Worm (Caenorhabditis elegans): ENCODE data around the gene mec-10.

ce11 chrX:8417727-8418126 is 52.4 kb downstream of the mec-10 start:
- TF ChIP-seq ama-1 (optimal IDR thresholded peaks at IDR 0.05) (no peak), ztf-11 (tag; optimal IDR thresholded peaks at IDR 0.05) (no peak), skn-1 (tag; optimal IDR thresholded peaks at IDR 0.05) (no peak), efl-3 (GFP tag; optimal IDR thresholded peaks at IDR 0.05) (no peak), efl-1 (optimal IDR thresholded peaks at IDR 0.05) (no peak), efl-1 (GFP tag; optimal IDR thresholded peaks at IDR 0.05 in 1 of 2) (peak in 1 of 2 experiments; percentile 17), lsy-2 (tag; optimal IDR thresholded peaks at IDR 0.05) (no peak), nhr-28 (tag; optimal IDR thresholded peaks at IDR 0.05) (no peak), elt-2 (tag; optimal IDR thresholded peaks at IDR 0.05) (no peak), ets-5 (GFP tag; IDR thresholded peaks at IDR 0.05) (no peak), fkh-10 (GFP tag; optimal IDR thresholded peaks at IDR 0.05) (no peak), lin-39 (tag; optimal IDR thresholded peaks at IDR 0.05) (no peak), jun-1 (tag; optimal IDR thresholded peaks at IDR 0.05) (no peak)
